Worm (Caenorhabditis elegans): ENCODE data around the gene srsx-32.

srsx-32 gene

DNA sequence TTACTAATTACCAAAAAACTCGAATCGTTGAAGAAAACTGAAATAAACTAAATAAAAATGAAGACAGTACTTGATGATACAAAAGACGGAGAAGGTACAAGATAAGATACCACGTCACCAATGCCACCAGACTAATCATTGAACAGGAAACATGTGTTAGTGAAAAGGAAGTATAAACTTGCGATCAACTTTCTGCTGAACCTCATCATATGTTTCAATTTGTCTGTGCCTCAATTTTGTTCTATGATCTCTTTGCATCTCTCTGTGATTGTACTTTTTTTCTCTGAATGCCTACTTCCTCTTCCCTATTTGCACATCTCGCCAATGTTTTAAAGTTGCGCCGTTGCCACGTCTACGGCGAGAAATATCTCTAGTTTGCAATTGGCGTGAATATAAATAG lies 23.2 kb upstream of the srsx-32 start:
- TF ChIP-seq med-1 (GFP tag; optimal IDR thresholded peaks at IDR 0.05; ENCODE audit: insufficient read depth) (no peak), ztf-23 (GFP tag; IDR thresholded peaks at IDR 0.05) (no peak), T22C8.4 (GFP tag; IDR thresholded peaks at IDR 0.05) (no peak), tab-1 (GFP tag; IDR thresholded peaks at IDR 0.05) (no peak), ref-1 (GFP tag; conservative IDR thresholded peaks at IDR 0.05) (no peak), flt-1 (GFP tag; IDR thresholded peaks at IDR 0.05) (no peak), cog-1 (tag; optimal IDR thresholded peaks at IDR 0.05) (no peak), ztf-29 (GFP tag; IDR thresholded peaks at IDR 0.05) (no peak), klf-2 (GFP tag; conservative IDR thresholded peaks at IDR 0.05) (no peak)

DNA sequence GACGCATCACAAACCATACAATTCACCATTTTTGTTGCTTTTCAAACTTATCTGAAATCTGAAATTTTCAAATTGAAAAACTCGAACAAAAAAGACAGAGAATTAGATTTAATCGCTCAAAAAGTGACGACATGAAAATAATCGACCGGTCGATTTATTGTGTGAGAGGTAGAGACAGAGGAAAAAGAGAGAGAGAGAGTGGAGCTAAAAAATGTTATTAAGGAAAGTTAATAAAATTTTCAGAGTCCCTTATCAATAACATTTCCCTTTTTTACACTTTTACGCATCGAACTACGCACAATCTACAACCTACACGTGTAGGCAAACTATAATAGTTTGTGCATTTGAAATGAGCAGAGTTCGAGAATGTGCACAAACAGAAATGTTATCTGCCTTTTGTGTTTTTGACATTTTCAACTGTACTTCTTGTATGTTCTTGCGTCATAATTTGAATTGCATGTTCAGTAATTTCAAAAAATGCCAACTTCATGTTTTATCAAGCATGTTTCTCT lies 20.1 kb upstream of the srsx-32 start, which contains the start of gene nhr-107:
TSS of gene nhr-107 (minus strand) at position 51 of the 512 bp plus-strand sequence.
- TF ChIP-seq cog-1 (tag; optimal IDR thresholded peaks at IDR 0.05): no peak
- no peak for TF ChIP-seq ztf-29 (GFP tag; IDR thresholded peaks at IDR 0.05)
- TF ChIP-seq T22C8.4 (GFP tag; IDR thresholded peaks at IDR 0.05): no peak
- no peak for TF ChIP-seq flt-1 (GFP tag; IDR thresholded peaks at IDR 0.05)
- TF ChIP-seq ztf-23 (GFP tag; IDR thresholded peaks at IDR 0.05): no peak
- TF ChIP-seq med-1 (GFP tag; optimal IDR thresholded peaks at IDR 0.05; ENCODE audit: insufficient read depth): no peak
- TF ChIP-seq klf-2 (GFP tag; conservative IDR thresholded peaks at IDR 0.05): no peak
- TF ChIP-seq tab-1 (GFP tag; IDR thresholded peaks at IDR 0.05): no peak
- no peak for TF ChIP-seq ref-1 (GFP tag; conservative IDR thresholded peaks at IDR 0.05)

- TF ChIP-seq tab-1 (GFP tag; IDR thresholded peaks at IDR 0.05): no peak
- no peak for TF ChIP-seq med-1 (GFP tag; optimal IDR thresholded peaks at IDR 0.05; ENCODE audit: insufficient read depth)
- no peak for TF ChIP-seq ztf-29 (GFP tag; IDR thresholded peaks at IDR 0.05)
- no peak for TF ChIP-seq klf-2 (GFP tag; conservative IDR thresholded peaks at IDR 0.05)
- TF ChIP-seq T22C8.4 (GFP tag; IDR thresholded peaks at IDR 0.05): no peak
These were observed 18.8 kb upstream of the srsx-32 start, which contains the start of gene nhr-42 for ce11 chrV:6998303-6998884. Gene nhr-42 (plus strand): TSS chrV:6998819.

- no peak for TF ChIP-seq med-1 (GFP tag; optimal IDR thresholded peaks at IDR 0.05; ENCODE audit: insufficient read depth)
- TF ChIP-seq ztf-29 (GFP tag; IDR thresholded peaks at IDR 0.05): no peak
- TF ChIP-seq T22C8.4 (GFP tag; IDR thresholded peaks at IDR 0.05): no peak
- no peak for TF ChIP-seq ref-1 (GFP tag; conservative IDR thresholded peaks at IDR 0.05)
- TF ChIP-seq flt-1 (GFP tag; IDR thresholded peaks at IDR 0.05): no peak
- TF ChIP-seq ztf-23 (GFP tag; IDR thresholded peaks at IDR 0.05): no peak
- TF ChIP-seq cog-1 (tag; optimal IDR thresholded peaks at IDR 0.05): no peak
- TF ChIP-seq klf-2 (GFP tag; conservative IDR thresholded peaks at IDR 0.05): no peak
- TF ChIP-seq tab-1 (GFP tag; IDR thresholded peaks at IDR 0.05): no peak
These were observed 16.4 kb upstream of the srsx-32 start for ce11 chrV:7000734-7001133.

DNA sequence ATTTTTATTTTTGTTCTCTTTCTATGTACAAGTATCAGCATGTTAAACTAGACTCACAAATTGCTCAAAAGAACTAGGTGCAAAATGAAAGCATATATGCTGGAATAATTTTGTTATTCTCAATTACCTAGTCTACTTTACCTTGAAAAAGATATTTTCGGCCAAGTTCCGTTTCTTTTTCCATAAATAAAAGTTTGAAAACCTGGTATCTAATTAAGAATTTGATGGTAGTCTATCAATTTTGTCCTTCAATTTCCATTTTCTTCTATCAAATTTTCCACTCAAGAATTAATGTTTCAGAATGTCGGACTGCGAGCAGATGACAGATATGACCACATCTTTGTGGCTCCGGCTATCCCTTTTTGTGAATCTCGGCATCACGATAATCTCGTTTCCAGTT lies 13.3 kb upstream of the srsx-32 start, which contains the start of gene srab-4:
TSS of gene srab-4 (plus strand) at position 301 of the 400 bp plus-strand sequence.
- no peak for TF ChIP-seq flt-1 (GFP tag; IDR thresholded peaks at IDR 0.05)
- no peak for TF ChIP-seq cog-1 (tag; optimal IDR thresholded peaks at IDR 0.05)
- no peak for TF ChIP-seq ref-1 (GFP tag; conservative IDR thresholded peaks at IDR 0.05)
- no peak for TF ChIP-seq T22C8.4 (GFP tag; IDR thresholded peaks at IDR 0.05)
- no peak for TF ChIP-seq tab-1 (GFP tag; IDR thresholded peaks at IDR 0.05)
- TF ChIP-seq klf-2 (GFP tag; conservative IDR thresholded peaks at IDR 0.05): no peak
- no peak for TF ChIP-seq ztf-29 (GFP tag; IDR thresholded peaks at IDR 0.05)
- no peak for TF ChIP-seq ztf-23 (GFP tag; IDR thresholded peaks at IDR 0.05)
- no peak for TF ChIP-seq med-1 (GFP tag; optimal IDR thresholded peaks at IDR 0.05; ENCODE audit: insufficient read depth)

- no peak for TF ChIP-seq ref-1 (GFP tag; conservative IDR thresholded peaks at IDR 0.05)
- no peak for TF ChIP-seq ztf-23 (GFP tag; IDR thresholded peaks at IDR 0.05)
- TF ChIP-seq klf-2 (GFP tag; conservative IDR thresholded peaks at IDR 0.05): no peak
- TF ChIP-seq flt-1 (GFP tag; IDR thresholded peaks at IDR 0.05): no peak
- TF ChIP-seq cog-1 (tag; optimal IDR thresholded peaks at IDR 0.05): no peak
- TF ChIP-seq med-1 (GFP tag; optimal IDR thresholded peaks at IDR 0.05; ENCODE audit: insufficient read depth): no peak
- TF ChIP-seq tab-1 (GFP tag; IDR thresholded peaks at IDR 0.05): no peak
- TF ChIP-seq ztf-29 (GFP tag; IDR thresholded peaks at IDR 0.05): no peak
- no peak for TF ChIP-seq T22C8.4 (GFP tag; IDR thresholded peaks at IDR 0.05)
These were observed 11.2 kb upstream of the srsx-32 start, which contains the start of gene spig-10 for ce11 chrV:7005964-7006363. Gene spig-10 (plus strand): TSS chrV:7006264.

ce11 chrV:7007307-7007706 lies 9.9 kb upstream of the srsx-32 start, which contains the start of gene drd-10:
Gene drd-10 (plus strand): TSS chrV:7007607.
- no peak for TF ChIP-seq tab-1 (GFP tag; IDR thresholded peaks at IDR 0.05)
- TF ChIP-seq ztf-23 (GFP tag; IDR thresholded peaks at IDR 0.05): no peak

DNA sequence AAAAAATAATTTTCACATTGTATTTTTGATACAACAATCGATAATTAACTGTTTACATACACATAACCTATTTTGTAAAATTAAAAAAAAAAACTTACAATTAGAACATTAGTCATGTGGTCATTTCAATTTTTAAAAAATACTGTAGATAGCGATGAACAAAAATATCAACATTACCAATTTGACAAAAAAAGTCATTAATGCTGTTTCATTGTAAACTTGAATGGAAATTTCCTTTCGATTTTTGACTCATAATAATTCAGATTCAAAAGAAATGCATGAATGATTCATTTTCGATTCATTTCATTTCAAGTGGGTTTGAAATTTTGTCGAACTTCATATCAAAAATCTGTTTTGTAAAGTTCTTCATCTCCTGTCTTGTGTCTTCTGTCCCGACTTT lies 7.7 kb upstream of the srsx-32 start, which contains the start of gene C33G8.2:
TSS of gene C33G8.2 (plus strand) at position 301 of the 400 bp plus-strand sequence.
- TF ChIP-seq flt-1 (GFP tag; IDR thresholded peaks at IDR 0.05) (no peak), ztf-29 (GFP tag; IDR thresholded peaks at IDR 0.05) (no peak), tab-1 (GFP tag; IDR thresholded peaks at IDR 0.05) (no peak), T22C8.4 (GFP tag; IDR thresholded peaks at IDR 0.05) (no peak), klf-2 (GFP tag; conservative IDR thresholded peaks at IDR 0.05) (no peak), cog-1 (tag; optimal IDR thresholded peaks at IDR 0.05) (no peak), ref-1 (GFP tag; conservative IDR thresholded peaks at IDR 0.05) (no peak), ztf-23 (GFP tag; IDR thresholded peaks at IDR 0.05) (no peak), med-1 (GFP tag; optimal IDR thresholded peaks at IDR 0.05; ENCODE audit: insufficient read depth) (no peak)

ce11 chrV:7012617-7013016 lies 4.5 kb upstream of the srsx-32 start, which contains the start of gene srw-127:
Gene srw-127 (plus strand): TSS chrV:7012917.
- TF ChIP-seq ztf-23 (GFP tag; IDR thresholded peaks at IDR 0.05) (no peak), tab-1 (GFP tag; IDR thresholded peaks at IDR 0.05) (no peak), cog-1 (tag; optimal IDR thresholded peaks at IDR 0.05) (no peak), T22C8.4 (GFP tag; IDR thresholded peaks at IDR 0.05) (no peak), flt-1 (GFP tag; IDR thresholded peaks at IDR 0.05) (no peak), ztf-29 (GFP tag; IDR thresholded peaks at IDR 0.05) (no peak), klf-2 (GFP tag; conservative IDR thresholded peaks at IDR 0.05) (no peak), med-1 (GFP tag; optimal IDR thresholded peaks at IDR 0.05; ENCODE audit: insufficient read depth) (no peak), ref-1 (GFP tag; conservative IDR thresholded peaks at IDR 0.05) (no peak)

Data from whole organism, midembryonic.